Fruit fly (Drosophila melanogaster) whole organism, embryonic: ENCODE measurements around the gene TTLL5.

Experiments used
- Adf1 ChIP-seq: fragments of 200-800 bp; sonication (Bioruptor generic); IDR thresholded peaks from 2 replicates; pipeline ENCODE4 v1.3.6; 2022; ENCODE audit warnings: missing biosample characterization, missing genetic modification characterization
- B-H1 ChIP-seq: fragments of 200-800 bp; sonication (Bioruptor generic); IDR thresholded peaks from 3 replicates; pipeline ENCODE4 v1.3.6; 2022; ENCODE audit warnings: missing biosample characterization, missing genetic modification characterization
- Blimp-1 ChIP-seq: fragments of 200-800 bp; sonication (Bioruptor generic); optimal IDR thresholded peaks from 3 replicates; lab custom pipeline; 2018; ENCODE audit warnings: missing biosample characterization, missing genetic modification characterization, mild to moderate bottlenecking, moderate library complexity, missing genetic modification reagents
- CG10321 ChIP-seq: fragments of 200-800 bp; sonication (Bioruptor generic); IDR thresholded peaks from 2 replicates; pipeline ENCODE4 v1.3.6; 2022; ENCODE audit warnings: missing biosample characterization, missing genetic modification characterization
- CG1233 ChIP-seq: fragments of 200-800 bp; sonication (Bioruptor generic); optimal IDR thresholded peaks from 4 replicates; lab custom pipeline; 2018; ENCODE audit warnings: missing biosample characterization, mild to moderate bottlenecking, missing genetic modification characterization
- CG12744 ChIP-seq: fragments of 200-800 bp; sonication (Bioruptor generic); optimal IDR thresholded peaks from 2 replicates; lab custom pipeline; 2016; ENCODE audit warnings: missing biosample characterization, missing genetic modification characterization
- CG13287 ChIP-seq: fragments of 200-800 bp; sonication (Bioruptor generic); IDR thresholded peaks from 2 replicates; pipeline ENCODE4 v1.3.6; 2022; ENCODE audit warnings: missing biosample characterization, missing genetic modification characterization; ENCODE audit not compliant: partially characterized antibody
- CG14014 ChIP-seq: fragments of 200-800 bp; sonication (Bioruptor generic); IDR thresholded peaks from 2 replicates; pipeline ENCODE4 v1.3.6; 2022; ENCODE audit warnings: missing biosample characterization, missing genetic modification characterization
- CG17568 ChIP-seq: fragments of 200-800 bp; sonication (Bioruptor generic); optimal IDR thresholded peaks from 2 replicates; lab custom pipeline; 2018; ENCODE audit warnings: missing biosample characterization, mild to moderate bottlenecking, missing genetic modification characterization, moderate library complexity
- CG1832 ChIP-seq: fragments of 200-800 bp; sonication (Bioruptor generic); optimal IDR thresholded peaks from 2 replicates; lab custom pipeline; 2017; ENCODE audit warnings: missing biosample characterization, mild to moderate bottlenecking, missing genetic modification characterization, inconsistent platforms
- CG3065 ChIP-seq: fragments of 200-800 bp; sonication (Bioruptor generic); optimal IDR thresholded peaks from 2 replicates; lab custom pipeline; 2016; ENCODE audit warnings: missing biosample characterization, missing genetic modification characterization
- CG31388 ChIP-seq: fragments of 200-800 bp; sonication (Bioruptor generic); optimal IDR thresholded peaks from 2 replicates; lab custom pipeline; 2016; ENCODE audit warnings: missing biosample characterization, missing genetic modification characterization
- CG31441 ChIP-seq: fragments of 200-800 bp; sonication (Bioruptor generic); IDR thresholded peaks from 2 replicates; pipeline ENCODE4 v1.3.6; 2022; ENCODE audit warnings: missing biosample characterization, missing genetic modification characterization
- CG3995 ChIP-seq: fragments of 200-800 bp; sonication (Bioruptor generic); optimal IDR thresholded peaks from 3 replicates; lab custom pipeline; 2016; ENCODE audit warnings: missing biosample characterization, missing genetic modification characterization
- CG42726 ChIP-seq: fragments of 200-800 bp; sonication (Bioruptor generic); IDR thresholded peaks from 2 replicates; pipeline ENCODE4 v1.3.6; 2022; ENCODE audit warnings: missing biosample characterization, missing genetic modification characterization; ENCODE audit not compliant: partially characterized antibody
- CG7745 ChIP-seq: fragments of 200-800 bp; sonication (Bioruptor generic); optimal IDR thresholded peaks from 2 replicates; lab custom pipeline; 2018; ENCODE audit warnings: missing biosample characterization, mild to moderate bottlenecking, missing genetic modification characterization, moderate library complexity
- Chrac-16 ChIP-seq: fragments of 200-800 bp; sonication (Bioruptor generic); optimal IDR thresholded peaks from 3 replicates; lab custom pipeline; 2016; ENCODE audit warnings: missing biosample characterization, missing genetic modification characterization
- Ets97D ChIP-seq: fragments of 200-800 bp; sonication (Bioruptor generic); optimal IDR thresholded peaks from 3 replicates; lab custom pipeline; 2016; ENCODE audit warnings: missing biosample characterization, missing genetic modification characterization
- Fer2 ChIP-seq: fragments of 200-800 bp; sonication (Bioruptor generic); optimal IDR thresholded peaks from 2 replicates; lab custom pipeline; 2018; ENCODE audit warnings: missing biosample characterization, mild to moderate bottlenecking, missing genetic modification characterization, moderate library complexity
- HmgD ChIP-seq: fragments of 200-800 bp; sonication (Bioruptor generic); optimal IDR thresholded peaks from 3 replicates; lab custom pipeline; 2016; ENCODE audit warnings: missing biosample characterization, missing genetic modification characterization
- Jarid2 ChIP-seq: fragments of 200-800 bp; sonication (Bioruptor generic); optimal IDR thresholded peaks from 3 replicates; lab custom pipeline; 2017; ENCODE audit warnings: mild to moderate bottlenecking, missing biosample characterization, missing genetic modification reagents, missing genetic modification characterization
- Nf-YA ChIP-seq: fragments of 200-800 bp; sonication (Bioruptor generic); IDR thresholded peaks from 2 replicates; pipeline ENCODE4 v1.3.6; 2022; ENCODE audit warnings: missing biosample characterization, missing genetic modification characterization
- Nf-YB ChIP-seq: fragments of 200-800 bp; sonication (Bioruptor generic); optimal IDR thresholded peaks from 3 replicates; lab custom pipeline; 2019; ENCODE audit warnings: missing biosample characterization, mild to moderate bottlenecking, missing genetic modification characterization, moderate library complexity
- Nf-YC ChIP-seq: fragments of 200-800 bp; optimal IDR thresholded peaks from 3 replicates; lab custom pipeline; 2019; ENCODE audit warnings: missing biosample characterization, mild to moderate bottlenecking, missing genetic modification characterization, moderate library complexity
- Opbp ChIP-seq: fragments of 200-800 bp; sonication (Bioruptor generic); IDR thresholded peaks from 3 replicates; pipeline ENCODE4 v1.3.6; 2022; ENCODE audit warnings: missing biosample characterization, missing genetic modification characterization; ENCODE audit not compliant: partially characterized antibody
- Sox100B ChIP-seq: fragments of 200-800 bp; sonication (Bioruptor generic); optimal IDR thresholded peaks from 3 replicates; lab custom pipeline; 2018; ENCODE audit warnings: missing biosample characterization, mild to moderate bottlenecking, missing genetic modification characterization
- Sox102F ChIP-seq: fragments of 200-800 bp; sonication (Bioruptor generic); optimal IDR thresholded peaks from 2 replicates; lab custom pipeline; 2018; ENCODE audit warnings: missing biosample characterization, mild to moderate bottlenecking, missing genetic modification characterization, moderate library complexity
- Trl ChIP-seq, 3 experiments: fragments of >200 bp in 2 of 3; fragments of 200-800 bp in 1 of 3; sonication (Bioruptor generic) in 1 of 3; optimal IDR thresholded peaks; 2 replicates in 1 of 3; 3 replicates in 2 of 3; lab custom pipeline; 2016 to 2017; ENCODE audit warnings: missing biosample characterization in 1 of 3, missing genetic modification characterization in 1 of 3
- YL-1 ChIP-seq: fragments of 200-800 bp; sonication (Bioruptor generic); optimal IDR thresholded peaks from 3 replicates; lab custom pipeline; 2017; ENCODE audit warnings: missing biosample characterization, mild to moderate bottlenecking, missing genetic modification characterization
- cad ChIP-seq: fragments of >200 bp; optimal IDR thresholded peaks from 2 replicates; lab custom pipeline; 2017; ENCODE audit warnings: missing biosample characterization, missing genetic modification characterization
- cg ChIP-seq: fragments of 200-800 bp; sonication (Bioruptor generic); optimal IDR thresholded peaks from 3 replicates; lab custom pipeline; 2019; ENCODE audit warnings: missing biosample characterization, mild to moderate bottlenecking, missing genetic modification characterization, moderate library complexity
- hkb ChIP-seq, 2 experiments: fragments of 200-800 bp in 1 of 2; fragments of >200 bp in 1 of 2; sonication (Bioruptor generic) in 1 of 2; IDR thresholded peaks in 1 of 2; optimal IDR thresholded peaks in 1 of 2; 2 replicates each; pipeline versions ENCODE4 v1.3.6 to Lab custom; 2017 to 2022; ENCODE audit warnings: missing biosample characterization in 1 of 2, missing genetic modification characterization in 1 of 2
- jing ChIP-seq: fragments of 200-800 bp; sonication (Bioruptor generic); optimal IDR thresholded peaks from 2 replicates; lab custom pipeline; 2018; ENCODE audit warnings: missing biosample characterization, mild to moderate bottlenecking, missing genetic modification characterization
- klu ChIP-seq: fragments of 200-800 bp; sonication (Bioruptor generic); IDR thresholded peaks from 2 replicates; pipeline ENCODE4 v1.3.6; 2022; ENCODE audit warnings: missing biosample characterization, missing genetic modification characterization
- luna ChIP-seq: fragments of 200-800 bp; sonication (Bioruptor generic); optimal IDR thresholded peaks from 2 replicates; lab custom pipeline; 2016; ENCODE audit warnings: missing biosample characterization, missing genetic modification characterization
- mld ChIP-seq: fragments of 200-800 bp; sonication (Bioruptor generic); IDR thresholded peaks from 3 replicates; pipeline ENCODE4 v1.3.6; 2022; ENCODE audit warnings: missing biosample characterization, missing genetic modification characterization; ENCODE audit not compliant: partially characterized antibody
- nom ChIP-seq: fragments of 200-800 bp; sonication (Bioruptor generic); optimal IDR thresholded peaks from 2 replicates; lab custom pipeline; 2017; ENCODE audit warnings: missing biosample characterization, missing genetic modification characterization, mild to moderate bottlenecking, moderate library complexity, missing genetic modification reagents
- oc ChIP-seq: fragments of 200-800 bp; sonication (Bioruptor generic); optimal IDR thresholded peaks from 2 replicates; lab custom pipeline; 2018; ENCODE audit warnings: missing biosample characterization, mild to moderate bottlenecking, missing genetic modification characterization, moderate library complexity
- peb ChIP-seq: fragments of 200-800 bp; sonication (Bioruptor generic); IDR thresholded peaks from 2 replicates; pipeline ENCODE4 v1.3.6; 2022; ENCODE audit warnings: missing biosample characterization, missing genetic modification characterization
- pfk ChIP-seq: fragments of 200-800 bp; sonication (Bioruptor generic); optimal IDR thresholded peaks from 2 replicates; lab custom pipeline; 2018; ENCODE audit warnings: missing biosample characterization, mild to moderate bottlenecking, missing genetic modification characterization, moderate library complexity
- pho ChIP-seq: fragments of 200-800 bp; sonication (Bioruptor generic); optimal IDR thresholded peaks from 2 replicates; lab custom pipeline; 2016; ENCODE audit warnings: missing biosample characterization, missing genetic modification characterization
- row ChIP-seq: fragments of 200-800 bp; sonication (Bioruptor generic); IDR thresholded peaks from 3 replicates; pipeline ENCODE4 v1.3.6; 2022; ENCODE audit warnings: missing biosample characterization, missing genetic modification characterization
- sd ChIP-seq: fragments of 200-800 bp; sonication (Bioruptor generic); optimal IDR thresholded peaks from 3 replicates; lab custom pipeline; 2018; ENCODE audit warnings: missing biosample characterization, mild to moderate bottlenecking, missing genetic modification characterization, moderate library complexity
- sim ChIP-seq: fragments of 200-800 bp; sonication (Bioruptor generic); IDR thresholded peaks from 2 replicates; pipeline ENCODE4 v1.3.6; 2022; ENCODE audit warnings: missing biosample characterization, missing genetic modification characterization
- stwl ChIP-seq: fragments of 200-800 bp; sonication (Bioruptor generic); optimal IDR thresholded peaks from 3 replicates; lab custom pipeline; 2018; ENCODE audit warnings: missing biosample characterization, mild to moderate bottlenecking, missing genetic modification characterization, moderate library complexity
- sug ChIP-seq: fragments of 200-800 bp; optimal IDR thresholded peaks from 2 replicates; lab custom pipeline; 2019; ENCODE audit warnings: missing biosample characterization, mild to moderate bottlenecking, missing genetic modification characterization, moderate library complexity
- tx ChIP-seq: fragments of 200-800 bp; sonication (Bioruptor generic); optimal IDR thresholded peaks from 2 replicates; lab custom pipeline; 2016; ENCODE audit warnings: missing biosample characterization, missing genetic modification characterization
- zf30C ChIP-seq: fragments of 200-800 bp; sonication (Bioruptor generic); optimal IDR thresholded peaks from 3 replicates; lab custom pipeline; 2018; ENCODE audit warnings: missing biosample characterization, mild to moderate bottlenecking, missing genetic modification characterization

TTLL5 gene

DNA sequence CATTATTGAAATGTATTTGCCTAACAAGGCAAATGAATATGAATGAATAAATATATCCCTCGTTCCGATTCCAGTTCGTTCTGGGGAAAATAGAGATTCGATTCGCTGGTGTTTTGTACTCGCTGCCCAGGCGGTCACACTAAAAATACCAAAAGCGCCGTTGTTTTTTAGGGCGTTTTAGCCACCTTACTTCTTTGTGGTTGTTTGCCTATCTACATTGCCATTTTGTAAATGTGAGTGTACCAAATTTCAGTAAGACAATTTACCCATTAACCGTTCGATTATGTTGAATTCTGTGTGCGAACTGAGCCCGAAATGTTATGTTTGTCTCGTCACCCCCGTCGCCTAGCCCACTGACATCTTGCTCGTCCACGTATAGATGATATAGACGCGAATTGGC, 25.2 kb downstream of the TTLL5 start, which contains the start of the genes CG33095 and CG33096 (continued):
- TF ChIP-seq CG13287 (GFP tag; lab: Robert Waterston, UW) (peak; percentile 28; the same call in 1 of the 2 replicates), hkb (optimal IDR thresholded peaks at IDR 0.05; lab: Kevin White, UChicago) (peak; percentile 31), hkb (GFP tag; IDR thresholded peaks at IDR 0.05; lab: Robert Waterston, UW) (no peak), CG3995 (GFP tag; lab: Kevin White, UChicago) (peak; percentile 11), stwl (peak; percentile 84), pfk (GFP tag; lab: Kevin White, UChicago) (peak; percentile 69), CG42726 (GFP tag; lab: Robert Waterston, UW) (no peak), peb (no peak), luna (GFP tag; lab: Kevin White, UChicago) (no peak), CG31441 (GFP tag; lab: Robert Waterston, UW) (no peak), klu (GFP tag; lab: Robert Waterston, UW) (no peak), sug (tag; lab: Kevin White, UChicago) (no peak), row (GFP tag; lab: Robert Waterston, UW) (peak; percentile 88), Ets97D (GFP tag; lab: Kevin White, UChicago) (peak; percentile 47), CG7745 (tag; lab: Kevin White, UChicago) (no peak), YL-1 (GFP tag; lab: Kevin White, UChicago) (peak; percentile 51)

DNA sequence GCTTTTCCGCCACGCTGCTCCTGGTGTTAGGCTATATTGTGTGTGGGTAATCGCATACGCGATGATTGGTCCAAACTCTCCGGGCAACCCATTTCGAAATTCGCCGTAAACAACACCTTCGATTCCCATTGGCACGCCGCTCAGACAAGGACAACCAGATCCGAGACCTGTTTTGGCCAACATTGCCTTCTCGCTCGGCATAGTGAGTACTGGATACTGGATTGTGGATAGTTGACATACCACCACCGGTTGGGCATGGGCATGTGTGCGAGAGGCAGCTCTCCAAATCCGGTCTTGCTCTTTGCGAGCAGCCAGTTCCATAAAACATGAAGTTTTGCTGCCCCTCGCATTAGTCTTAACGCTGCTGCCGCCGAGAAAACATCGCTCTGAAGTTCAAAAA, 28.1 kb downstream of the TTLL5 start, which contains the start of gene fd96Cb:
Gene fd96Cb, plus strand, starts transcription at position 374 of the 400 bp plus-strand sequence.
- TF ChIP-seq Nf-YB (peak; percentile 100), CG10321 (GFP tag; lab: Robert Waterston, UW) (peak; percentile 94), cg (GFP tag; lab: Kevin White, UChicago) (peak; percentile 64), Nf-YC (tag; lab: Kevin White, UChicago) (peak; percentile 100), Chrac-16 (GFP tag; lab: Kevin White, UChicago) (no peak), Blimp-1 (GFP tag; lab: Kevin White, UChicago) (no peak), HmgD (GFP tag; lab: Kevin White, UChicago) (peak; percentile 21), Nf-YA (GFP tag; lab: Robert Waterston, UW) (peak; percentile 95), Jarid2 (GFP tag; lab: Kevin White, UChicago) (peak; percentile 73), oc (tag; lab: Kevin White, UChicago) (peak; percentile 64), CG12744 (GFP tag; lab: Kevin White, UChicago) (no peak), CG1832 (peak; percentile 88), nom (GFP tag; lab: Kevin White, UChicago) (peak; percentile 31), jing (GFP tag; lab: Kevin White, UChicago) (peak; percentile 34), Adf1 (GFP tag; lab: Robert Waterston, UW) (peak; percentile 31; the same call in 1 of the 2 replicates), Fer2 (tag; lab: Kevin White, UChicago) (no peak), Trl (optimal IDR thresholded peaks at IDR 0.05; lab: Kevin White, UChicago) (peak; percentile 30 to 49), Trl (GFP tag; optimal IDR thresholded peaks at IDR 0.05; lab: Kevin White, UChicago) (no peak), mld (0 out of 3 replicates have a peak, but pooled peaks have one; percentile 55), Opbp (peak; percentile 34; the same call in 1 of the 3 replicates)

DNA sequence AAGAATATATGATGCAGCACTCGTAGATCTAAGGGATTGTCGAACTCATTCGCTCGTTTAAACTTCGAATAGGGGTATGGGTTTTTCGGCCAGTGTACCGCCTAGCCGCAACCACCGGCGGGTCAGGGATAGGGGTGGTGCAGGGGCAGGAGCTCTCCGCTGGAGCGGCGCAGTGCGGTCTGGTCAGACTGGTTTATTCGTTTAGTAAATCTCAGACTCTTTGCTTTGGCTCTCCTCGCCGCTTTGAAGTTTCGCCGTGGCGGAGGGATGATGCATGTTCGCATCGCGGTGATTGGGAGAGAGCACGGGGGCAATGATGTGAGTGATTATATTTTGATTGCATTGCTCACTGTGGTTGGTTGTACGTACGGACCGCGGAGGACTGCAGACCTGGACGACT, 40.4 kb downstream of the TTLL5 start, which contains the start of gene fd96Ca:
Gene fd96Ca, plus strand, starts transcription at position 337 of the 400 bp plus-strand sequence.
- no peak for TF ChIP-seq sim (GFP tag; lab: Robert Waterston, UW)
- TF ChIP-seq B-H1 (GFP tag; lab: Robert Waterston, UW) = no peak
- no peak for TF ChIP-seq CG14014 (GFP tag; lab: Robert Waterston, UW)
- TF ChIP-seq pho = no peak
- TF ChIP-seq Sox100B (GFP tag; lab: Kevin White, UChicago) = no peak
- no peak for TF ChIP-seq CG1233 (GFP tag; lab: Kevin White, UChicago)
- no peak for TF ChIP-seq sd (tag; lab: Kevin White, UChicago)
- TF ChIP-seq CG17568 (GFP tag; lab: Kevin White, UChicago) = no peak
- no peak for TF ChIP-seq tx (GFP tag; lab: Kevin White, UChicago)
- TF ChIP-seq cad (GFP tag; lab: Kevin White, UChicago) = no peak
- TF ChIP-seq CG7745 (tag; lab: Kevin White, UChicago) = no peak
- peak; percentile 83 for TF ChIP-seq zf30C (GFP tag; lab: Kevin White, UChicago)
- no peak for TF ChIP-seq CG3065 (GFP tag; lab: Kevin White, UChicago)
- no peak for TF ChIP-seq Sox102F (GFP tag; lab: Kevin White, UChicago)
- no peak for TF ChIP-seq CG31388 (GFP tag; lab: Kevin White, UChicago)
